Worm (Caenorhabditis elegans): Measurements from ENCODE around the gene F13C5.3.
A peak's percentile ranks its signal among the peaks of the same experiment; 100 is the strongest.

F13C5.3 gene

DNA sequence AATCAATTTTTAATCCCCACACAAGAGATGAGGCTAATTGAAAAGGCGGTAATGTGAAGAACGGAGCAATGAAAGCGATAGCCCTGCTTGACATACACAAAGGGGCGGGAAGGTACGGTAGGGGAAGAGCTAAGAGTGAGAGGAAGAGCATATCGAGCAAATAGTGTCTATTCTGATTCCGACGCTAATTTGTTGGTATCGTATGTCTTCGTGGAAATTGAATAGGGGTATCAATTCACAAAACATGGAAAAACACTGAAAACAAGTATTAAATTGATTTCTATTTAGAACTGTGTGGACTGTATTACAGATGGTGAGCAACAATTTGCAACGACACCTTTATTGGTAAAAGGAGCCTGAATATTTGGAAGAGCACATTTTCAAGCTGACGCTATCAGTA, 37.5 kb upstream of the F13C5.3 start, which contains the start of gene pha-2:
Gene pha-2, minus strand, starts transcription at position 101 of the 400 bp plus-strand sequence.
- TF ChIP-seq lin-39 (tag; optimal IDR thresholded peaks at IDR 0.05) (no peak), tbx-2 (tag; optimal IDR thresholded peaks at IDR 0.05) (no peak), elt-1 (tag; optimal IDR thresholded peaks at IDR 0.05) (no peak), elt-3 (tag; optimal IDR thresholded peaks at IDR 0.05) (no peak)

DNA sequence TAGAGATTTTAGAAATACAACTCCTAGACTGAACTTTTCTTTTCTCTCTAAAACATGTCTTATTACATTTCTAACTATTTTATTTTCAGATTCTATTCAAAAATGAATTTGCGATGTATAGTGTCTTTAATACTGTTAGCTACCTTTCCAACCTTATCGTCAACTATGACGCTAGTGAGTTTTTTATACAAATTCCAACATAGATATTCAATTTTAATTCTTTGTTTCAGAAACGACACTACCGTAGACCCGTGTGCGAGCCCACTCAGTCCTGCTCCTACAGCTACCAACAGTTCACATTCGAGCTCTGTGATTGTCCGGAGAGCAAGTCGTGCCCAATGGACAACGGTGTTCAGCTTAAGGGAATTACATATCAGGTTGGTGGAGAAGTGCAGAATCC, 29.8 kb upstream of the F13C5.3 start, which contains the start of gene M6.4:
Gene M6.4, plus strand, starts transcription at position 55 of the 400 bp plus-strand sequence.
- no peak for TF ChIP-seq daf-12 (tag; optimal IDR thresholded peaks at IDR 0.05)
- no peak for TF ChIP-seq fkh-2 (tag; optimal IDR thresholded peaks at IDR 0.05)
- TF ChIP-seq nhr-11 (tag; optimal IDR thresholded peaks at IDR 0.05) = no peak
- TF ChIP-seq eor-1 (tag; optimal IDR thresholded peaks at IDR 0.05) = no peak
- TF ChIP-seq unc-62 (GFP tag; optimal IDR thresholded peaks at IDR 0.05) = no peak
- TF ChIP-seq fos-1 (tag; optimal IDR thresholded peaks at IDR 0.05) = no peak
- no peak for TF ChIP-seq fkh-10 (GFP tag; optimal IDR thresholded peaks at IDR 0.05)
- no peak for TF ChIP-seq nhr-28 (tag; optimal IDR thresholded peaks at IDR 0.05)
- no peak for TF ChIP-seq zag-1 (tag; optimal IDR thresholded peaks at IDR 0.05)
- no peak for TF ChIP-seq nhr-77 (tag; optimal IDR thresholded peaks at IDR 0.05)
- TF ChIP-seq elt-3 (tag; optimal IDR thresholded peaks at IDR 0.05) = no peak
- no peak for TF ChIP-seq hmg-11 (tag; optimal IDR thresholded peaks at IDR 0.05)
- TF ChIP-seq aly-2 (tag; optimal IDR thresholded peaks at IDR 0.05) = no peak
- no peak for TF ChIP-seq pha-4 (tag; optimal IDR thresholded peaks at IDR 0.05)
- no peak for TF ChIP-seq snpc-4 (tag; optimal IDR thresholded peaks at IDR 0.05)
- TF ChIP-seq sea-2 (GFP tag; optimal IDR thresholded peaks at IDR 0.05) = no peak
- TF ChIP-seq ceh-9 (tag; optimal IDR thresholded peaks at IDR 0.05) = no peak
- no peak for TF ChIP-seq egl-27 (tag; optimal IDR thresholded peaks at IDR 0.05)
- no peak for TF ChIP-seq skn-1 (tag; optimal IDR thresholded peaks at IDR 0.05)
- TF ChIP-seq mml-1 (tag; optimal IDR thresholded peaks at IDR 0.05) = no peak

DNA sequence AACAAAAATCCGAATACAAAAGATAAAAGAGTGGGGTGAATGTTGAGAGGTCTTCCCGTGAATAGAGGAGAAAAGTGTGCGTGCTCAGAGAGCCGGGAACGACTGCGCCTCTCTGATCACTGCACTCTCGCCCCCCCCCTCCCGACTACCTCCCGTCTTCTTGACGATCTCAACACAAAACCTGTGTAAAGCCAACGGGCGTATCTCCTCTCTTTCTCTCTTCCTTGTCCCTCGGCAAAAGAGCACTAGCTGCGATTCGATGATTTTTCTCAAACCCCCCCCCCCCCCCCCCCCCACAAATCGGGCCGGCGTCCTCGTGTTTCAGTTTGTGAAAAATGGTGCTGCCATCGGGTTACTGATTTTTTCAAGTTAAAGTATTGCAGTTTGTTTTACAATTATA, 22.3 kb upstream of the F13C5.3 start:
- TF ChIP-seq lsy-12 (tag; optimal IDR thresholded peaks at IDR 0.05) (no peak), eor-1 (tag; optimal IDR thresholded peaks at IDR 0.05) (no peak), nhr-23 (tag; optimal IDR thresholded peaks at IDR 0.05) (no peak), nhr-237 (tag; optimal IDR thresholded peaks at IDR 0.05) (no peak), nfya-1 (tag; optimal IDR thresholded peaks at IDR 0.05; ENCODE audit: insufficient read depth) (no peak), ama-1 (optimal IDR thresholded peaks at IDR 0.05) (no peak), nhr-12 (tag; optimal IDR thresholded peaks at IDR 0.05) (no peak), fos-1 (tag; optimal IDR thresholded peaks at IDR 0.05) (no peak), egl-27 (tag; optimal IDR thresholded peaks at IDR 0.05) (no peak), nhr-25 (tag; optimal IDR thresholded peaks at IDR 0.05) (no peak), elt-1 (tag; optimal IDR thresholded peaks at IDR 0.05) (no peak), nhr-67 (tag; optimal IDR thresholded peaks at IDR 0.05) (no peak), elt-2 (tag; optimal IDR thresholded peaks at IDR 0.05) (no peak), skn-1 (tag; optimal IDR thresholded peaks at IDR 0.05) (no peak), pqm-1 (tag; optimal IDR thresholded peaks at IDR 0.05) (no peak)

DNA sequence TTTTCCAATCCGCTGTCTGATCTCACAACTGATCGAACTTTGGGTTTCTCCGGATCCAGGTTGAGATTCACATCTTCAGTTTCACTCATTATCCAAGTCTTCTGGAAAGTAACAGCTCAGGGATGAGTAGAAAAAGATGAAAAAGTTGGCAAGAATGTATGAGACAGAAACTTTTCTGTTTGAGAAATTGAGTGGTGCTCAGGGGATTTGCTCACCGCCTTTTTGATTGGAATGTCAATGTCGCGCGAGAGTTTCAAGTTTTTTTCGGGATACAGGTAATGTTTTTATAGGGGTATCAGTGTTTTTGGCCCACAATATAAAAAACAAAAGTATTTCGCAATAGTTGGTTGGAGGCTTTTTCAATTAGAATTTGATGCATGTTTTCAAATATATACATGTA, 21.8 kb upstream of the F13C5.3 start, which contains the start of gene unc-96:
Gene unc-96, minus strand, starts transcription at position 101 of the 400 bp plus-strand sequence.
- no peak for TF ChIP-seq snpc-4 (tag; optimal IDR thresholded peaks at IDR 0.05)

DNA sequence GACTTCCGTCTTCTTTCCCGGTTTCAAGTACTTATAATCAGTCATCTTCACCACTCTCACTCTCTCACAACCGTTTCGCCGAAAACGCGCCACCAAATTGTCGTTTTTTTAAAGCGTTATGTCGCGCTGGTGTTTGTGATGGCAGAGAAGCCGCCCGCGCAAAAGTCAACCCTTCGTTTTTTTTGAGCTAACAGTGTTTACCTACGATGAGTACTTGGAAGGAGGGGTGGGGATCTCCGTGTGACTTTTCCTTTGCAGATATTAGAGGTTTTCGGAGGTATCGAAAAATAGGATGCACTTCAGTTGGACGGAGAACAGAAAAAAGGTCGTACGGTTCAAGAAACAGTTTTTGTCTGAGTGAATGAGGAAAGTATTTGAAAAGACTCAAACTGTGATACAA, 18.4 kb upstream of the F13C5.3 start:
- TF ChIP-seq hmg-11 (tag; optimal IDR thresholded peaks at IDR 0.05) (no peak), pha-4 (tag; optimal IDR thresholded peaks at IDR 0.05) (peak; percentile 69)

DNA sequence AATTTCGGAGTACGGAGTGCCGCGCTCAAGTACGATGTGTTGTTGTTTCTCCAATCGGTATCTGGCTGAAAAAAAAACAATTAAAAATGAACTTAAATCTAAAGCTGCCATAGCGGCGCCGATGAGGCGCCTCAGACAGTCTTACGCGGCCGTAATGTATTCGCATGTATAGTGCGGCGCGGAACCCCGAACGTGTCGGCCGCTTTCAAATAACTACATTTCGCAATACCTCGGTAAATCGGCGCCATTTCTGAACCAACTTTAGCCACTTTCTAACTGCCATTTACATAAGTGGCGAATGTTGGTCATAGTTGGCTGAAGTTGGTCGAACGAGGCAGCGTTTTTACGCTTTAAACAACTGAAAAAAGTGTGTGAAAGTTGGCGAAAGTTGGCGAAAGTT, 13.4 kb upstream of the F13C5.3 start:
- TF ChIP-seq eor-1 (tag; optimal IDR thresholded peaks at IDR 0.05) = no peak
- no peak for TF ChIP-seq pha-4 (tag; optimal IDR thresholded peaks at IDR 0.05)
- TF ChIP-seq tbx-2 (tag; optimal IDR thresholded peaks at IDR 0.05) = no peak
- TF ChIP-seq nfya-1 (tag; optimal IDR thresholded peaks at IDR 0.05; ENCODE audit: insufficient read depth) = no peak
- no peak for TF ChIP-seq mdl-1 (tag; optimal IDR thresholded peaks at IDR 0.05)
- TF ChIP-seq fos-1 (tag; optimal IDR thresholded peaks at IDR 0.05) = no peak
- TF ChIP-seq fkh-2 (tag; optimal IDR thresholded peaks at IDR 0.05) = no peak
- no peak for TF ChIP-seq jun-1 (tag; optimal IDR thresholded peaks at IDR 0.05)
- no peak for TF ChIP-seq sea-2 (GFP tag; optimal IDR thresholded peaks at IDR 0.05)

All from whole organism, L3 larva.